Worm (Caenorhabditis elegans): ENCODE results near the gene scav-2.

ce11 chrIII:13546537-13546936 is 8.6 kb downstream of the scav-2 start, which contains the start of gene Y76A2B.4:
- TF ChIP-seq lin-39 (tag; optimal IDR thresholded peaks at IDR 0.05) (no peak), blmp-1 (tag; optimal IDR thresholded peaks at IDR 0.05; ENCODE audit: insufficient read depth) (no peak), skn-1 (tag; optimal IDR thresholded peaks at IDR 0.05) (no peak), snpc-4 (tag; optimal IDR thresholded peaks at IDR 0.05) (no peak), egl-27 (tag; optimal IDR thresholded peaks at IDR 0.05) (no peak), unc-62 (GFP tag; optimal IDR thresholded peaks at IDR 0.05) (no peak), alr-1 (tag; optimal IDR thresholded peaks at IDR 0.05) (no peak), ama-1 (optimal IDR thresholded peaks at IDR 0.05) (peak; percentile 9), nhr-77 (tag; optimal IDR thresholded peaks at IDR 0.05) (no peak)
